Fruit fly (Drosophila melanogaster) Kc167 (cell line): ENCODE measurements around the gene gpp.

ENCODE experiments used
- Sin3A ChIP-seq: fragments of >200 bp; optimal IDR thresholded peaks from 2 replicates; lab custom pipeline; 2018; ENCODE audit warnings: missing external identifiers
- h ChIP-seq: fragments of >200 bp; optimal IDR thresholded peaks from 3 replicates; lab custom pipeline; 2018; ENCODE audit warnings: missing external identifiers
- insv ChIP-seq: fragments of >200 bp; optimal IDR thresholded peaks from 3 replicates; lab custom pipeline; 2018; ENCODE audit warnings: missing external identifiers
- psq ChIP-seq: fragments of >200 bp; optimal IDR thresholded peaks from 2 replicates; lab custom pipeline; 2017; ENCODE audit warnings: missing external identifiers
- ttk ChIP-seq: sonication (Bioruptor generic); optimal IDR thresholded peaks from 2 replicates; lab custom pipeline; 2017; ENCODE audit warnings: missing external identifiers

DNA sequence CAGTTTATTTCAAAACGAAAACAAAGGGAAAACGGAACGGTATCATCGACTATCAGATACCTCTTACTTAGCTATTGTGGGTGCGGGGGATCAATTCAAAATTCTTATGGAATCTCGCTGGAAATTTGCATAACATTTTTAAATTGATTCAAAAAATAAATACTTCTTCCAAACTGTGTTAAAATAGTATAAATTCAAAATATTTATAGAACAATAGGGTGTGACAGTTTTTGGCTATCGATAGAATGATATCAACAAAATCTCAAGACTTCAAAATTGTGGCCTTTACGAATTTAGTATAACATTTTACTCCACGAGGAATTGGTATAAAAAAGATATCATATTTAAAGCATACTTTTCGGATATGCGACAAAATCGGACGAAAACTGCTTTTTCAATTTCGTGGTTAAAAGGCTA lies 18.2 kb upstream of the gpp start:
- TF ChIP-seq psq (lab: Kevin White, UChicago) (no peak), Sin3A (no peak), h (lab: Kevin White, UChicago) (no peak), insv (lab: Kevin White, UChicago) (no peak), ttk (no peak)
